Worm (Caenorhabditis elegans) whole organism, late embryonic: ENCODE data around the gene math-10.

Source experiments
- pha-4 ChIP-seq: fragments of 150-350 bp; optimal IDR thresholded peaks from 2 replicates; lab custom pipeline; 2018; ENCODE audit warnings: missing biosample characterization, missing genetic modification reagents, missing genetic modification characterization
- sox-4 ChIP-seq: sonication (generic microtip); optimal IDR thresholded peaks from 2 replicates; lab custom pipeline; 2017; ENCODE audit warnings: mild to moderate bottlenecking, missing genetic modification characterization, inconsistent platforms, missing compliant biosample characterization
- ttx-3 ChIP-seq: sonication (generic microtip); optimal IDR thresholded peaks from 2 replicates; lab custom pipeline; 2016; ENCODE audit warnings: missing genetic modification reagents, missing genetic modification characterization, missing compliant biosample characterization
- unc-86 ChIP-seq: sonication (generic microtip); optimal IDR thresholded peaks from 2 replicates; lab custom pipeline; 2016; ENCODE audit warnings: missing genetic modification characterization, missing compliant biosample characterization
- ztf-16 ChIP-seq: sonication (generic microtip); optimal IDR thresholded peaks from 2 replicates; lab custom pipeline; 2017; ENCODE audit warnings: missing genetic modification characterization, missing compliant biosample characterization

- TF ChIP-seq ttx-3 (tag; lab: Kevin White, UChicago) = no peak
- TF ChIP-seq unc-86 (tag; lab: Kevin White, UChicago) = no peak
- no peak for TF ChIP-seq pha-4
- TF ChIP-seq sox-4 = no peak
- no peak for TF ChIP-seq ztf-16 (tag; lab: Kevin White, UChicago)
These were observed 15.0 kb downstream of the math-10 start, which contains the start of gene math-7 for ce11 chrII:1886379-1886778.
